Worm (Caenorhabditis elegans) whole organism, young adult: ENCODE results near the gene sma-6.

ENCODE experiments used
- F37B4.10 ChIP-seq: fragments of 200-800 bp; sonication (Bioruptor generic); IDR thresholded peaks from 2 replicates; pipeline ENCODE4 v1.3.6; 2022; ENCODE audit warnings: missing genetic modification characterization, missing compliant biosample characterization
- Y53G8AR.9 ChIP-seq: fragments of 200-800 bp; sonication (Bioruptor generic); conservative IDR thresholded peaks from 2 replicates; pipeline ENCODE4 v1.3.6; 2022; ENCODE audit warnings: missing genetic modification reagents, missing genetic modification characterization, missing compliant biosample characterization
- atf-7 ChIP-seq: sonication (generic microtip); optimal IDR thresholded peaks from 2 replicates; lab custom pipeline; 2017; ENCODE audit warnings: mild to moderate bottlenecking, missing genetic modification characterization, missing compliant biosample characterization
- let-607 ChIP-seq, 2 experiments: fragments of 200-800 bp in 1 of 2; sonication (Bioruptor generic) in 1 of 2; sonication (generic microtip) in 1 of 2; optimal IDR thresholded peaks; 2 replicates each; lab custom pipeline; 2016 to 2018; ENCODE audit warnings: mild to moderate bottlenecking in 2 of 2, missing compliant biosample characterization in 2 of 2, missing genetic modification characterization in 2 of 2, moderate library complexity in 2 of 2, missing genotype in 1 of 2
- lsy-27 ChIP-seq: sonication (generic microtip); optimal IDR thresholded peaks from 2 replicates; lab custom pipeline; 2017; ENCODE audit warnings: missing genetic modification characterization, mild to moderate bottlenecking, missing compliant biosample characterization, antibody characterized with exemption, missing genotype, borderline replicate concordance; ENCODE audit not compliant: insufficient read depth
- nhr-179 ChIP-seq: sonication (generic microtip); optimal IDR thresholded peaks from 2 replicates; lab custom pipeline; 2016; ENCODE audit warnings: mild to moderate bottlenecking, missing genetic modification characterization, missing compliant biosample characterization
- rcor-1 ChIP-seq: fragments of 200-800 bp; sonication (Bioruptor generic); IDR thresholded peaks from 2 replicates; pipeline ENCODE4 v1.3.6; 2022; ENCODE audit warnings: missing genetic modification reagents, missing genetic modification characterization, missing compliant biosample characterization
- tbp1 ChIP-seq: fragments of 200-800 bp; sonication (Bioruptor generic); optimal IDR thresholded peaks from 2 replicates; lab custom pipeline; 2018; ENCODE audit warnings: mild to moderate bottlenecking, missing genetic modification characterization, missing compliant biosample characterization
- unc-130 ChIP-seq: sonication (generic microtip); optimal IDR thresholded peaks from 2 replicates; lab custom pipeline; 2016; ENCODE audit warnings: missing genetic modification reagents, missing genetic modification characterization, missing compliant biosample characterization
- unc-62 ChIP-seq: fragments of 150-350 bp; optimal IDR thresholded peaks from 2 replicates; lab custom pipeline; 2014; ENCODE audit warnings: missing biosample characterization, missing genetic modification reagents, missing genetic modification characterization

DNA sequence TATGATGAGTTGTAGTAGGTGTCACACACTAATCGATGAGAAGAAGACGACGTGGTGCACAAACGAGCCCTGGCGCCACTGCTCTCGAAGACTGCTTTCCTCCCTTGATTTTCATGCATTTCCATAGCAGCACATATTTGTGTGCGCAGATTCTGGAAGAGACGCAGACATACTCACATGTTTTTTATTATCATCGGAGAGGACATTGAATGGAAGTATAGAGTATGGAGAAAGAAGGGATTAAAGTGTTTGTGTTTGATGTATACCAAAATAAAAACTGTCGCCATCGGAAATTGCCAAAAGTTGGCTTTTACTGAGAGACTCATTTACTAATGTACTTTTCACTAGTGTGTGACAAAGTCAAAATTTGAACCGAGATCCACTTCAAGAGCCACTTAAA, 30.0 kb upstream of the sma-6 start, which contains the start of gene mps-1:
- TF ChIP-seq tbp1 (GFP tag; lab: Kevin White, UChicago), result no peak
- TF ChIP-seq F37B4.10, result no peak
- TF ChIP-seq rcor-1 (GFP tag; lab: Robert Waterston, UW), result no peak
- TF ChIP-seq Y53G8AR.9, result no peak
- no peak for TF ChIP-seq unc-130 (GFP tag; lab: Kevin White, UChicago)
- TF ChIP-seq unc-62 (GFP tag; lab: Kevin White, UChicago), result no peak
- TF ChIP-seq lsy-27 (tag; lab: Kevin White, UChicago), result no peak
- no peak for TF ChIP-seq nhr-179 (tag; lab: Kevin White, UChicago)
- no peak for TF ChIP-seq atf-7 (tag; lab: Kevin White, UChicago)
- no peak for TF ChIP-seq let-607 (tag; optimal IDR thresholded peaks at IDR 0.05; lab: Kevin White, UChicago)
